Fruit fly (Drosophila melanogaster): Measurements from ENCODE around the gene CG32241.

DNA sequence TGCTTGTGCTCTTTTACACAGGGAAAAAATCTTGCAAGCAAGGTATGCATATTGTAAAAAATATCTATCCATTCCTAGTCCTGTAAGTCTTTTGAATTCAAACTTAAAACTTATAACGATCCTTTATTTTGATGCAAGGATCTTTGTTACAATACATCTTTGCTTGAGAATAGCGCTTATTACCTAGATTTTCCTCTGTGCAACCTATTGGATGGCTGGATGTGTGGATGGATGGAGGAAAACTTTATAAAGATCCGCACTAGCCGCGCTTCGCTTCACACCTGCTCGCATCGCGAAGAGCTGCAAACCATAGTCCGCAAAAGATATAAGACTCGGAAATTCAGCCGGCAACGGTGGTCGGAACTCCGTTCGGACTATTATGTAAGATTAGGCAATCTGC is 45.1 kb downstream of the CG32241 start, which contains the start of gene CG15020:
- TF ChIP-seq CG32264 (GFP tag; optimal IDR thresholded peaks at IDR 0.05) (no peak), h (GFP tag; optimal IDR thresholded peaks at IDR 0.05) (no peak), psq (GFP tag; optimal IDR thresholded peaks at IDR 0.05) (no peak), OdsH (GFP tag; optimal IDR thresholded peaks at IDR 0.05) (no peak), Abd-B (GFP tag; optimal IDR thresholded peaks at IDR 0.05) (no peak), ey (GFP tag; optimal IDR thresholded peaks at IDR 0.05) (no peak), Dif (GFP tag; optimal IDR thresholded peaks at IDR 0.05; ENCODE audit: partially characterized antibody) (no peak), fru (GFP tag; optimal IDR thresholded peaks at IDR 0.05) (no peak), Dfd (GFP tag; optimal IDR thresholded peaks at IDR 0.05) (no peak), Sp1 (GFP tag; optimal IDR thresholded peaks at IDR 0.05) (no peak), Rel (GFP tag; optimal IDR thresholded peaks at IDR 0.05) (no peak), Rel (tag; optimal IDR thresholded peaks at IDR 0.05) (no peak), dsf (GFP tag; optimal IDR thresholded peaks at IDR 0.05; ENCODE audit: borderline replicate concordance) (no peak), CrebA (GFP tag; optimal IDR thresholded peaks at IDR 0.05; ENCODE audit: borderline replicate concordance) (no peak), Hr78 (GFP tag; optimal IDR thresholded peaks at IDR 0.05) (no peak)
